Worm (Caenorhabditis elegans) whole organism, L3 larva: ENCODE data around the gene F11C7.2.
A peak's percentile ranks its signal among the peaks of the same experiment; 100 is the strongest.

Source experiments
- R02D3.7 ChIP-seq: fragments of 150-350 bp; optimal IDR thresholded peaks from 2 replicates; lab custom pipeline; 2014; ENCODE audit warnings: missing biosample characterization, missing genetic modification characterization
- ZK546.5 ChIP-seq: sonication (generic microtip); optimal IDR thresholded peaks from 2 replicates; lab custom pipeline; 2017; ENCODE audit warnings: missing biosample characterization, missing genetic modification characterization
- ceh-16 ChIP-seq: sonication (generic microtip); optimal IDR thresholded peaks from 2 replicates; lab custom pipeline; 2017; ENCODE audit warnings: missing biosample characterization, missing genetic modification characterization
- daf-12 ChIP-seq: fragments of 150-350 bp; optimal IDR thresholded peaks from 2 replicates; lab custom pipeline; 2014; ENCODE audit warnings: missing biosample characterization, missing genetic modification reagents, missing genetic modification characterization
- egl-5 ChIP-seq: fragments of 150-350 bp; optimal IDR thresholded peaks from 2 replicates; lab custom pipeline; 2017; ENCODE audit warnings: missing biosample characterization, missing genetic modification reagents, missing genetic modification characterization, inconsistent platforms
- elt-2 ChIP-seq: sonication (generic microtip); optimal IDR thresholded peaks from 2 replicates; lab custom pipeline; 2016; ENCODE audit warnings: missing genetic modification reagents, mild to moderate bottlenecking, missing genetic modification characterization, missing compliant biosample characterization
- elt-3 ChIP-seq, 3 experiments: fragments of 150-350 bp in 1 of 3; sonication (generic microtip) in 2 of 3; optimal IDR thresholded peaks; 2 replicates in 2 of 3; 4 replicates in 1 of 3; lab custom pipeline; 2014 to 2017; ENCODE audit warnings: missing biosample characterization in 3 of 3, missing genetic modification characterization in 3 of 3
- eor-1 ChIP-seq, 2 experiments: fragments of 150-350 bp; optimal IDR thresholded peaks; 2 replicates each; lab custom pipeline; 2014 to 2018; ENCODE audit warnings: missing biosample characterization in 2 of 2, missing genetic modification characterization in 2 of 2
- fkh-10 ChIP-seq: sonication (generic microtip); optimal IDR thresholded peaks from 2 replicates; lab custom pipeline; 2017; ENCODE audit warnings: missing biosample characterization, missing genetic modification reagents, missing genetic modification characterization
- fos-1 ChIP-seq: fragments of 150-350 bp; optimal IDR thresholded peaks from 2 replicates; lab custom pipeline; 2014; ENCODE audit warnings: missing biosample characterization, missing genetic modification characterization
- lin-15B ChIP-seq: fragments of 150-350 bp; optimal IDR thresholded peaks from 2 replicates; lab custom pipeline; 2014; ENCODE audit warnings: missing biosample characterization, missing genetic modification characterization
- nfya-1 ChIP-seq: sonication (generic microtip); optimal IDR thresholded peaks from 2 replicates; lab custom pipeline; 2017; ENCODE audit warnings: missing genetic modification characterization, mild to moderate bottlenecking, missing compliant biosample characterization, antibody characterized with exemption, moderate library complexity; ENCODE audit not compliant: insufficient read depth
- nhr-11 ChIP-seq: fragments of 150-350 bp; optimal IDR thresholded peaks from 2 replicates; lab custom pipeline; 2014; ENCODE audit warnings: missing biosample characterization, missing genetic modification characterization
- nhr-23 ChIP-seq: fragments of 150-350 bp; optimal IDR thresholded peaks from 2 replicates; lab custom pipeline; 2014; ENCODE audit warnings: missing biosample characterization, missing genetic modification reagents, missing genetic modification characterization
- nhr-25 ChIP-seq: sonication (generic microtip); optimal IDR thresholded peaks from 2 replicates; lab custom pipeline; 2017; ENCODE audit warnings: missing biosample characterization, missing genetic modification characterization
- nhr-28 ChIP-seq: fragments of 150-350 bp; optimal IDR thresholded peaks from 2 replicates; lab custom pipeline; 2014; ENCODE audit warnings: missing biosample characterization, missing genetic modification characterization
- nhr-43 ChIP-seq: sonication (generic microtip); optimal IDR thresholded peaks from 2 replicates; lab custom pipeline; 2016; ENCODE audit warnings: mild to moderate bottlenecking, missing genetic modification characterization, missing compliant biosample characterization; ENCODE audit not compliant: poor library complexity, severe bottlenecking
- nhr-67 ChIP-seq: fragments of 150-350 bp; optimal IDR thresholded peaks from 2 replicates; lab custom pipeline; 2014; ENCODE audit warnings: missing biosample characterization, missing genetic modification characterization
- nhr-76 ChIP-seq: fragments of 150-350 bp; sonication (generic microtip); optimal IDR thresholded peaks from 5 replicates; lab custom pipeline; 2014; ENCODE audit warnings: missing biosample characterization, missing genetic modification characterization
- nhr-77 ChIP-seq: fragments of 150-350 bp; optimal IDR thresholded peaks from 2 replicates; lab custom pipeline; 2014; ENCODE audit warnings: missing biosample characterization, missing genetic modification characterization
- pha-4 ChIP-seq: fragments of 150-350 bp; optimal IDR thresholded peaks from 2 replicates; lab custom pipeline; 2014; ENCODE audit warnings: missing biosample characterization, missing genetic modification reagents, missing genetic modification characterization
- pqm-1 ChIP-seq: fragments of 150-350 bp; optimal IDR thresholded peaks from 2 replicates; lab custom pipeline; 2017; ENCODE audit warnings: missing biosample characterization, missing genetic modification characterization, inconsistent platforms
- sea-2 ChIP-seq: fragments of 150-350 bp; sonication (generic microtip); optimal IDR thresholded peaks from 4 replicates; lab custom pipeline; 2014; ENCODE audit warnings: missing biosample characterization, missing genetic modification reagents, missing genetic modification characterization
- skn-1 ChIP-seq: fragments of 150-350 bp; optimal IDR thresholded peaks from 2 replicates; lab custom pipeline; 2014; ENCODE audit warnings: missing biosample characterization, missing genetic modification characterization
- snpc-4 ChIP-seq: fragments of 150-350 bp; optimal IDR thresholded peaks from 2 replicates; lab custom pipeline; 2014; ENCODE audit warnings: missing biosample characterization, missing genetic modification characterization
- tbx-2 ChIP-seq: sonication (generic microtip); optimal IDR thresholded peaks from 2 replicates; lab custom pipeline; 2016; ENCODE audit warnings: mild to moderate bottlenecking, missing genetic modification characterization, missing compliant biosample characterization
- unc-39 ChIP-seq: sonication (generic microtip); optimal IDR thresholded peaks from 4 replicates; lab custom pipeline; 2017; ENCODE audit warnings: missing biosample characterization, missing genetic modification characterization
- zag-1 ChIP-seq: fragments of 150-350 bp; optimal IDR thresholded peaks from 2 replicates; lab custom pipeline; 2014; ENCODE audit warnings: missing biosample characterization, missing genetic modification characterization
- ztf-4 ChIP-seq: fragments of 150-350 bp; optimal IDR thresholded peaks from 2 replicates; lab custom pipeline; 2014; ENCODE audit warnings: missing biosample characterization, missing genetic modification characterization

Gene F11C7.2

DNA sequence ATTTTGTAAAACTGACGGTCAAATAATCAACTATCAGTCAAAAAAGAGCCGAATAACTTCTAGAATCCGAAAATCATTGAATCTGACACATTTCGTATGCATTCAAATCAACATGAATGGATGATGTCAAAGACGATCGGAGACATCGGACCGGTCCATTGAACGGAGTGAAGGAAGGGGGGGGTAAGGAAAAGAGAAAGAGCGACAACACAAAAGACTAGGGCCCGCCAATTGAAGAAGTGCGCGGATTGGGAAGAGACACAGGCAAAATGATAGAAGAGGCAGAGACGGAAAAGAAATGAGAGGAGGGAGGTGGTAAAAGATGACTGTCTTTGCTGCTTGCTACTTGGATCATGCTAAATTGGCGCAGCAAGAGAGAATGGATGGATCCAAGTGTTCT, 27.1 kb upstream of the F11C7.2 start (continued):
- TF ChIP-seq ztf-4, result no peak
- peak; percentile 43 for TF ChIP-seq nhr-25 (tag; lab: Kevin White, UChicago)
- no peak for TF ChIP-seq unc-39
- TF ChIP-seq lin-15B (tag; lab: Kevin White, UChicago), result no peak

DNA sequence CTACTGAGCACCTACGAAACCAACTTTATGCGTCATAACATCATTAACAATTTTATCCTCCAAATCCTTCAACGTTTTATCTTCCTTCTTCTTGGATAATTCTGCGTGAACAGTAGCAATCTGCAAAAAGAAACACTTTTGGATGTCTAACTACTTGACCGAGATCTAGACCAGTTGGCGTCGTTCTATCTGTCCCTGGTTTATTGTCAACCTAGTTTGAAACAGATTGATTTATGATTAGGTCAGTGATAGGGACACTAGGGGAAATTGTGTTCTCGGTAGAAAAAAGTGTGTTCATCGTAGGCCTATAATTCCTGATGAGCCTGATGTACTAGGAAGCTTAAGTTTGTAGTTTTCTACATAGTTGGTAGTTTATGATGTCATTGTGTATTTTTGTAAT, 22.7 kb upstream of the F11C7.2 start:
- TF ChIP-seq nhr-23 (tag; lab: Kevin White, UChicago), result peak; percentile 75
- TF ChIP-seq tbx-2, result no peak
- no peak for TF ChIP-seq fkh-10 (GFP tag; lab: Kevin White, UChicago)

DNA sequence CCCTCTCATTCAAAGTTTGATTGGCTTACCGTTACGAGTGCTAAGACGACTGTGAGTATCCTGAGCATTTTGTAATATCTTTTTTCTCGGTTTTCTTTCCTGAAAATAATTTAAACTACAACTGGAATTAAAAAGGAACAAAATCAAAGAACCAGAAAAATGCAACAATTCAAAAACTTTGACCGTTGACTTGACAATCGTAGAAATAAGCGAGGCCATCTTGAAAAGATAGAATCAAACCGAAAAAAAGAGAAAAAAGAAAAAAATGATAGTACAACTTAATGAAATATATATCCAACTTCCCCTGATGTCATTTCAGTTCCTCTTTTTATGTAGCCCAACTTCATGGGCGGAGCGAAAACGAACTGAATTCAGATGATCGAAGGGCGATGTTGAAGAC, 22.1 kb upstream of the F11C7.2 start, which contains the start of gene F10D7.3:
F10D7.3 (minus strand) TSS at position 101 of the 400 bp plus-strand sequence.
- TF ChIP-seq sea-2 (GFP tag; lab: Kevin White, UChicago), result no peak
- no peak for TF ChIP-seq snpc-4 (tag; lab: Kevin White, UChicago)
- no peak for TF ChIP-seq zag-1 (tag; lab: Kevin White, UChicago)
- no peak for TF ChIP-seq nhr-23 (tag; lab: Kevin White, UChicago)
- TF ChIP-seq nhr-76 (tag; lab: Kevin White, UChicago), result no peak
- TF ChIP-seq nhr-11 (tag; lab: Kevin White, UChicago), result no peak
- no peak for TF ChIP-seq eor-1 (tag; optimal IDR thresholded peaks at IDR 0.05; lab: Kevin White, UChicago)

DNA sequence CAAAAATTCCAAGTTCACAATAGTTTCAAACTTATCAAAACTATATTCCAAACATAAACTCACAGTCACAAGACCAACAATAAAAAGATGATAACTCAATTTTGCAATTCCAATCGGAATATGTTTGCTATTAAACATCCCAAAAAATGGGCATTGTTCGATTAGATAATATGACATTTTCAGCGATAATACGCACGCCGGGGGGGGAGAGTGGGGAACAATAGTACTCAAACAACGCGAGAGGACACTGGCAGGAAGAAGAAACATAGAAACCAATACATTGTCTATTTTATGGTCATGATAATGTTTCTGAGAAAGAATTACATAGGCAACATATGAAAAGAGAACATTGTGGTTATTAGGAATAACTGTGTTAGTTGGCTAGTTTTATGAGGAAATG, 20.7 kb upstream of the F11C7.2 start:
- TF ChIP-seq lin-15B (tag; lab: Kevin White, UChicago), result no peak
- peak; percentile 89 for TF ChIP-seq elt-2 (tag; lab: Kevin White, UChicago)
- TF ChIP-seq pha-4, result peak; percentile 31
- no peak for TF ChIP-seq egl-5 (tag; lab: Kevin White, UChicago)
- TF ChIP-seq pqm-1 (tag; lab: Kevin White, UChicago), result peak; percentile 56

DNA sequence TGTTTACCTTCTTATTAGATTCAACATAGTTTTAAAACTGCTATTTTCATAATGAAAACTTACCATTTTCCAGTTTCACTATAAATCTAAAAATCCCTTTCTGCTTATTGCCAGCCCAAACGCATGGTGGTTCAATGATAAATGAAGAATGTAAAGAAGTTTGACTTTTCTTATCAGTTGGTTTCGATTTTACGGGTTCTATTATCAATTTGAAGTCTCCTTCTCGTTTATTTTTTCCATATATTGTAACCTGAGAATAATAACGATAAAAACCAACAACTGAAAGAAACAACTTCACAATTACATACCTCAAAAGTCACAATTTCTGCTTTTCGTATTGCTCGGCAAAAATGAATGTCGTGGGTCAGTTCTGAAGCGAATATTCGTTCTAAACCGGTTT, 17.6 kb upstream of the F11C7.2 start:
- TF ChIP-seq ztf-4, result no peak
- TF ChIP-seq R02D3.7, result no peak
- peak; percentile 56 for TF ChIP-seq elt-2 (tag; lab: Kevin White, UChicago)
- TF ChIP-seq nfya-1 (tag; lab: Kevin White, UChicago), result no peak

DNA sequence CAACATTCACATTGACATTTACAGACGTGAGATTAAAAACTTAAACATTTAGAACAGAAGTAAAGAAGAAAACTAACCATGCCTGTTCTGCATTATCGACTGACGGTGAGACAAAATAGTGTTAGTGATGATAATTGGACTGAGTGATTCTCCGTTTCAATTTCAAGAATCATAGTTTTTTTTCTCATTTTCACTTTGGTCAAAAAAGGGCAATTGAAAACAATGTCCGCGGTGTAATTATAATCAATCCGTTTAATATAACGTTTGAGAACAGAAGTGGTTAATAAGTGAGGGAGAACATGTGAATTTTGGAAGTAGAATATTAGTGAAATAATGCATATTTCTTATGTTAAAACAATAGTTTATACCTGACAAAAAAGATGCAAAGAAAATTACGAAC, 16.9 kb upstream of the F11C7.2 start, which contains the start of gene F10D7.10:
F10D7.10 (minus strand) TSS at position 101 of the 400 bp plus-strand sequence.
- TF ChIP-seq nhr-43 (tag; lab: Kevin White, UChicago) (no peak), nhr-67 (tag; lab: Kevin White, UChicago) (no peak), daf-12 (tag; lab: Kevin White, UChicago) (no peak), zag-1 (tag; lab: Kevin White, UChicago) (no peak)
- TF ChIP-seq, all 47 proteins: peak for 0

DNA sequence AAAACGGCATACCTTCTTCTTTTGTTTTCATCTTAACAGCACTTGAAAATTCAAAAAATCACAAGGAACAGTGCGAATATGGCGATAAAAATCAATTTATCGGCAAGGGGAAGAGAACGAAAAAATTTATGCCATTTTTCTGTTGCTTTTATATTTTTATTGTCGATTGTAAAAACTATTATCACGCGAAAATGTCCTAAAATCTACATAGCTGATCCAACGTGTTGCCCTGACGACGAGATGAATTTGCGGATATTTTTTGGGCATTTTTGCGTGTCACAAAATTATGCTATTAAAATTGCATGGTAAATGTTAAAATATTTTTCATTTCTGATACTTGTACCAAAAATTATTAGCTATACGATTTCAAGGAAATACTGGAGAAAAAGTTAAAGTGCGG, 14.6 kb upstream of the F11C7.2 start, which contains the start of gene F10D7.4:
F10D7.4 (minus strand) TSS at position 101 of the 400 bp plus-strand sequence.
- TF ChIP-seq nfya-1 (tag; lab: Kevin White, UChicago) (no peak), nhr-77 (tag; lab: Kevin White, UChicago) (no peak), elt-2 (tag; lab: Kevin White, UChicago) (no peak), unc-39 (no peak), lin-15B (tag; lab: Kevin White, UChicago) (no peak), sea-2 (GFP tag; lab: Kevin White, UChicago) (no peak), nhr-28 (tag; lab: Kevin White, UChicago) (no peak), pha-4 (no peak), fos-1 (tag; lab: Kevin White, UChicago) (no peak), ceh-16 (no peak), nhr-76 (tag; lab: Kevin White, UChicago) (no peak), skn-1 (tag; lab: Kevin White, UChicago) (no peak), ZK546.5 (tag; lab: Kevin White, UChicago) (no peak), pqm-1 (tag; lab: Kevin White, UChicago) (no peak), elt-3 (tag; optimal IDR thresholded peaks at IDR 0.05; lab: Kevin White, UChicago) (no peak), egl-5 (tag; lab: Kevin White, UChicago) (no peak)
